Worm (Caenorhabditis elegans): Measurements from ENCODE around the gene C34H4.2.

C34H4.2 gene

ce11 chrIV:1555021-1555720 lies 1.6 kb downstream of the C34H4.2 start, which contains the start of gene C34H4.1:
C34H4.1 (plus strand) TSS chrIV:1555579.
- no peak for TF ChIP-seq unc-39 (tag; optimal IDR thresholded peaks at IDR 0.05)
- no peak for TF ChIP-seq ztf-11 (tag; optimal IDR thresholded peaks at IDR 0.05)
- no peak for TF ChIP-seq pha-4 (tag; optimal IDR thresholded peaks at IDR 0.05)
- TF ChIP-seq bed-3 (GFP tag; optimal IDR thresholded peaks at IDR 0.05) = no peak
- TF ChIP-seq ceh-39 (tag; optimal IDR thresholded peaks at IDR 0.05) = no peak
- TF ChIP-seq cnd-1 (tag; optimal IDR thresholded peaks at IDR 0.05) = no peak
- TF ChIP-seq lin-32 (GFP tag; optimal IDR thresholded peaks at IDR 0.05) = no peak
- TF ChIP-seq flh-1 (GFP tag; optimal IDR thresholded peaks at IDR 0.05) = no peak
- TF ChIP-seq mab-5 (tag; optimal IDR thresholded peaks at IDR 0.05) = no peak
- no peak for TF ChIP-seq ceh-43 (GFP tag; optimal IDR thresholded peaks at IDR 0.05)
- no peak for TF ChIP-seq unc-62 (GFP tag; optimal IDR thresholded peaks at IDR 0.05)

ce11 chrIV:1559931-1560330 lies 6.4 kb downstream of the C34H4.2 start, which contains the start of gene Y41D4B.17:
Y41D4B.17 (plus strand) TSS chrIV:1560104.
- no peak for TF ChIP-seq nhr-12 (tag; optimal IDR thresholded peaks at IDR 0.05)
- TF ChIP-seq snpc-4 (tag; optimal IDR thresholded peaks at IDR 0.05) = no peak
- TF ChIP-seq pha-4 (tag; optimal IDR thresholded peaks at IDR 0.05) = no peak
- no peak for TF ChIP-seq ceh-39 (tag; optimal IDR thresholded peaks at IDR 0.05)
- no peak for TF ChIP-seq nhr-28 (tag; optimal IDR thresholded peaks at IDR 0.05)
- no peak for TF ChIP-seq zip-8 (tag; optimal IDR thresholded peaks at IDR 0.05)
- TF ChIP-seq unc-62 (GFP tag; optimal IDR thresholded peaks at IDR 0.05) = no peak
- TF ChIP-seq M03D4.4 (tag; optimal IDR thresholded peaks at IDR 0.05) = no peak

ce11 chrIV:1561884-1562283 lies 8.3 kb downstream of the C34H4.2 start, which contains the start of gene hpo-6:
hpo-6 (plus strand) TSS chrIV:1562184.
- TF ChIP-seq ham-2 (GFP tag; optimal IDR thresholded peaks at IDR 0.05) = no peak
- TF ChIP-seq unc-120 (tag; optimal IDR thresholded peaks at IDR 0.05; ENCODE audit: poor library complexity, severe bottlenecking) = no peak
- TF ChIP-seq nhr-12 (tag; optimal IDR thresholded peaks at IDR 0.05) = no peak
- no peak for TF ChIP-seq lin-13 (tag; optimal IDR thresholded peaks at IDR 0.05)
- TF ChIP-seq sptf-1 (tag; optimal IDR thresholded peaks at IDR 0.05) = no peak
- no peak for TF ChIP-seq ces-1 (GFP tag; optimal IDR thresholded peaks at IDR 0.05)
- TF ChIP-seq mep-1 (tag; optimal IDR thresholded peaks at IDR 0.05) = no peak
- no peak for TF ChIP-seq ceh-39 (tag; optimal IDR thresholded peaks at IDR 0.05)
- TF ChIP-seq flh-1 (GFP tag; optimal IDR thresholded peaks at IDR 0.05) = no peak
- TF ChIP-seq M03D4.4 (tag; optimal IDR thresholded peaks at IDR 0.05) = no peak
- no peak for TF ChIP-seq drap-1 (GFP tag; optimal IDR thresholded peaks at IDR 0.05)
- no peak for TF ChIP-seq elt-1 (tag; optimal IDR thresholded peaks at IDR 0.05; ENCODE audit: borderline replicate concordance, insufficient read depth)
- no peak for TF ChIP-seq unc-39 (tag; optimal IDR thresholded peaks at IDR 0.05)
- TF ChIP-seq ceh-43 (GFP tag; optimal IDR thresholded peaks at IDR 0.05) = no peak
- TF ChIP-seq blmp-1 (tag; optimal IDR thresholded peaks at IDR 0.05) = no peak
- no peak for TF ChIP-seq sem-2 (GFP tag; optimal IDR thresholded peaks at IDR 0.05)
- TF ChIP-seq nhr-237 (tag; optimal IDR thresholded peaks at IDR 0.05) = no peak
- no peak for TF ChIP-seq nhr-28 (tag; optimal IDR thresholded peaks at IDR 0.05)
- no peak for TF ChIP-seq nhr-76 (tag; optimal IDR thresholded peaks at IDR 0.05)

ce11 chrIV:1563476-1564131 lies 10.1 kb downstream of the C34H4.2 start, which contains the start of gene Y41D4B.15:
Y41D4B.15 (plus strand) TSS chrIV:1564081.
- TF ChIP-seq snpc-4 (tag; optimal IDR thresholded peaks at IDR 0.05) = no peak
- no peak for TF ChIP-seq nhr-76 (tag; optimal IDR thresholded peaks at IDR 0.05)
- no peak for TF ChIP-seq nhr-12 (tag; optimal IDR thresholded peaks at IDR 0.05)
- TF ChIP-seq unc-120 (tag; optimal IDR thresholded peaks at IDR 0.05; ENCODE audit: poor library complexity, severe bottlenecking) = no peak
- no peak for TF ChIP-seq ceh-43 (GFP tag; optimal IDR thresholded peaks at IDR 0.05)
- TF ChIP-seq hlh-1 (tag; optimal IDR thresholded peaks at IDR 0.05) = no peak
- TF ChIP-seq ceh-39 (tag; optimal IDR thresholded peaks at IDR 0.05) = no peak
- TF ChIP-seq ceh-83 (GFP tag; optimal IDR thresholded peaks at IDR 0.05) = no peak

ce11 chrIV:1565725-1566124 lies 12.2 kb downstream of the C34H4.2 start:
- TF ChIP-seq drap-1 (GFP tag; optimal IDR thresholded peaks at IDR 0.05) = no peak
- no peak for TF ChIP-seq ham-2 (GFP tag; optimal IDR thresholded peaks at IDR 0.05)
- no peak for TF ChIP-seq lin-13 (tag; optimal IDR thresholded peaks at IDR 0.05)
- no peak for TF ChIP-seq elt-3 (tag; optimal IDR thresholded peaks at IDR 0.05)

Data from whole organism, mixed stage, embryonic.